Worm (Caenorhabditis elegans) whole organism, mixed stage, embryonic: ENCODE results near the gene mpz-1.

ENCODE experiments used
- ceh-43 ChIP-seq: fragments of 200-800 bp; sonication (Bioruptor generic); optimal IDR thresholded peaks from 2 replicates; lab custom pipeline; 2018; ENCODE audit warnings: mild to moderate bottlenecking, missing genetic modification characterization, moderate library complexity, missing compliant biosample characterization
- elt-3 ChIP-seq: fragments of 150-350 bp; optimal IDR thresholded peaks from 2 replicates; lab custom pipeline; 2014; ENCODE audit warnings: missing biosample characterization, missing genetic modification characterization
- lsy-2 ChIP-seq: fragments of 150-350 bp; optimal IDR thresholded peaks from 2 replicates; lab custom pipeline; 2014; ENCODE audit warnings: missing biosample characterization, missing genetic modification characterization
- nhr-2 ChIP-seq: fragments of 150-350 bp; optimal IDR thresholded peaks from 2 replicates; lab custom pipeline; 2014; ENCODE audit warnings: missing biosample characterization, missing genetic modification characterization
- nhr-28 ChIP-seq: fragments of 150-350 bp; optimal IDR thresholded peaks from 2 replicates; lab custom pipeline; 2014; ENCODE audit warnings: missing biosample characterization, missing genetic modification characterization
- unc-62 ChIP-seq: fragments of 150-350 bp; optimal IDR thresholded peaks from 2 replicates; lab custom pipeline; 2014; ENCODE audit warnings: missing biosample characterization, missing genetic modification reagents, missing genetic modification characterization

ce11 chrII:10766773-10767172 lies 11.2 kb downstream of the mpz-1 start:
- TF ChIP-seq nhr-2 (tag; lab: Kevin White, UChicago) (no peak), ceh-43 (no peak), unc-62 (GFP tag; lab: Kevin White, UChicago) (no peak), elt-3 (tag; lab: Kevin White, UChicago) (no peak), nhr-28 (tag; lab: Kevin White, UChicago) (no peak), lsy-2 (tag; lab: Kevin White, UChicago) (no peak)
